Worm (Caenorhabditis elegans): ENCODE results near the gene eelo-1.

DNA sequence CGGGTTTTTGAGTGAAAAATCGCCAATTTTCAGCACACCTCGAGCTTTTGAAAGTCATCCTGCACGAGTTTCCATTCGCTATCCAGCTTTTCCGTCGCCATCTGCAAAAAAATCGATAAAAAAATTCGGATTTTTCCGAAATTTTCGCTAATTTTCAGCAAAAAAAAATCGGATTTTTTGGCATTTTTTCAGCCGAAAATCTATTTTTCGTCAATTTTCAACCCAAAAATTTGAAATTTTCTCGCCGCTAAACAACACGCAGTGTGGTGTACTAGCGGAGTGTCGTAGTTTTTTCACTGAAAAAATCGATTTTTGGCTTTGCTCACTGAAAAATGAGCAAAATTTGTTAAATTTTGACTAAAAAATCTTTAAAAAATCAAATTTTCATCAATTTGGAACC is 40.4 kb downstream of the eelo-1 start, which contains the start of gene tmem-120:
- TF ChIP-seq unc-55 (GFP tag; optimal IDR thresholded peaks at IDR 0.05) (no peak), dmd-4 (tag; optimal IDR thresholded peaks at IDR 0.05; ENCODE audit: borderline replicate concordance) (no peak), pax-1 (tag; optimal IDR thresholded peaks at IDR 0.05) (no peak), mec-3 (tag; optimal IDR thresholded peaks at IDR 0.05; ENCODE audit: borderline replicate concordance) (no peak), tbx-2 (tag; optimal IDR thresholded peaks at IDR 0.05) (no peak), syd-9 (tag; optimal IDR thresholded peaks at IDR 0.05) (no peak), npax-4 (tag; optimal IDR thresholded peaks at IDR 0.05) (no peak), lin-11 (tag; optimal IDR thresholded peaks at IDR 0.05) (no peak), hlh-6 (tag; optimal IDR thresholded peaks at IDR 0.05) (no peak), dve-1 (tag; optimal IDR thresholded peaks at IDR 0.05) (no peak), tbx-7 (tag; optimal IDR thresholded peaks at IDR 0.05) (no peak), pha-4 (tag; optimal IDR thresholded peaks at IDR 0.05) (no peak)

Measured in whole organism, late embryonic.